Fruit fly (Drosophila melanogaster): ENCODE measurements around the gene scaf6.

Gene scaf6

DNA sequence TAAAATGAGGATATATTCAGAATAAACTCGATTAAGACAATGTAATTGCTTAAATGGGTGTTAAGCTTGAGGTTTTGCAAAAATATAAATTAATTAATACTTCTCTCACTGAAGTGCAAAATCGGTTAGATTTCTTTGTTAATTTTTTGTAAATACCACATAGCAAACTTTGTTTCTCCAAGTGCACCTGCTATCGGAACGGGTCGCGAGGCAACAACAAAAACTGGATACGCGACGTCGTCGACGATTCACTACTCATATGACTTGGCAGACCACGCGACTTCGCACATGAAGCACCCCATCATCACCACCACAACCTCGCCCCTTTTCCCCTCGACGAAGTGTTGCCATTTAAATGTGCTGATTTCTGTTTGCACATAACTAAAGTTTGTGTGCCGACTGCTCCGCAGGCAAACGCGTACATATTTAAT, 35.3 kb downstream of the scaf6 start:
- peak; percentile 15 for TF ChIP-seq CG17801 (GFP tag; optimal IDR thresholded peaks at IDR 0.05; ENCODE audit: partially characterized antibody)

dm6 chr3L:17006250-17006693, 36.1 kb downstream of the scaf6 start:
- no peak for TF ChIP-seq CG17801 (GFP tag; optimal IDR thresholded peaks at IDR 0.05; ENCODE audit: partially characterized antibody)

- TF ChIP-seq CG17801 (GFP tag; optimal IDR thresholded peaks at IDR 0.05; ENCODE audit: partially characterized antibody), result no peak
These were observed 37.0 kb downstream of the scaf6 start for dm6 chr3L:17005415-17005796.

- TF ChIP-seq CG17801 (GFP tag; optimal IDR thresholded peaks at IDR 0.05; ENCODE audit: partially characterized antibody), result no peak
These were observed 37.5 kb downstream of the scaf6 start for dm6 chr3L:17004765-17005414.

DNA sequence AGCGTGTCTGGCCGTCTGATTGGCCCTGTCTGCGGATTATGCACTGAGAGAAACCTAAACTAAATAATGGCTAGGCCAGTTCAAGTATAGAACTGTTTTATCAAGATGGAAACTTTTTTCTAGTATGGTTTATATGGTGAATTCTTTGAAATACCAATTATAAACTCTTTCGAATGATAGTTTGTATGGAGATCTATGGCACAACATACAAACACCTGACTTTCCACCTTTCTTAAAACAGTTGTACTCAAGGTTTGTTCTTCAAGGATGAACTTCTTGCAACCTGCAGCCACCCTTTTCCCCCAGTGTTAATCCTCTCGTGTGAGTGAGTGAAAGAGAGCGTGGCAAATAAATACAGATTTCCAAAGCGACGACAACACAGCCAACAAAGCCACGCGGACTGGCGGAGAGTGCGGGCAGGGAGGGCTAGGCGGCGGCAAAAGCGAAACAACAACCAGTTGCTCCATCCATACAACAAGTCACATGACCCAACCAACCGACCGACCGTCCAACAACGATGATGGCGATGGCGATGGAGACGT, 38.1 kb downstream of the scaf6 start:
- no peak for TF ChIP-seq CG17801 (GFP tag; optimal IDR thresholded peaks at IDR 0.05; ENCODE audit: partially characterized antibody)

- TF ChIP-seq CG17801 (GFP tag; optimal IDR thresholded peaks at IDR 0.05; ENCODE audit: partially characterized antibody), result peak; percentile 29
These were observed 38.9 kb downstream of the scaf6 start for dm6 chr3L:17003251-17004171.

- TF ChIP-seq CG17801 (GFP tag; optimal IDR thresholded peaks at IDR 0.05; ENCODE audit: partially characterized antibody), result no peak
These were observed 40.1 kb downstream of the scaf6 start for dm6 chr3L:17002140-17002849.

DNA sequence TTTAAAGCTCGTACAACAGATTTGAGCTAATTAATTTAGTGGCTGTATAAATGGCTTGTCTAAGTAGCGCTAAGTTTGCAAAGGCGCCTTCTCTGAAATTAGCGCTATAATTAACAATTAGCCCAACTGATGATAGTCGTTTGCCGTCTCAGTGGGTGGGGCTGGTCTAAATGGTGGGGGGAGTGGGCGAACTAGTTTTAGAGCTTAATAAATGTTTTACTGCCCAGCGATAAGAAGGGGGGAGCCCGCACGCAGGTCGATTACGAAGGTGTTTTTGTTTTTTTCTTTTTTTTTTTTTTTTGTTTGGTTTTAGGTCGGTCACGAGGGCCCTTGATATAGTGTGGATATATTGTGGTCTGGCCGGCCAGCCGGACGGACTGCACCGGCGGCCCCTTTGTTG, 41.3 kb downstream of the scaf6 start:
- no peak for TF ChIP-seq CG17801 (GFP tag; optimal IDR thresholded peaks at IDR 0.05; ENCODE audit: partially characterized antibody)

DNA sequence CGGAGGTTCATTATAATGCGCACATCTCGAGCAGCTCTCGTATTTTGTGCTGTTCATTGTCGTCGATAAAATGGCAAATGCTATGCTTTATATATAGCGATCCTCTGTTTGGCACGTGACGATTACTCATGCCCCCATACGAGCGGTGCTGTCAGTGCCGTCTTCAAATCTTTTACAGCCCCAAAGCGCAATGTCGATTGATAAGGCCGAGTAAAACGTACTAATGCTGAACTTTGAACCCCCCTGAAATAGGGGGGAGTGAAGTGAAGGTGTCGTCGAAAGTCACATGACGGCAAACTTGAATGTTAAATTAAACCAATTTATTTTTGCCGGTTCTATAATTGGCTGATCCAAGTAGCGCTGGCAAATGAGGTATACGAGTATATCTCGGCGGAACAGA, 42.1 kb downstream of the scaf6 start:
- peak; percentile 33 for TF ChIP-seq CG17801 (GFP tag; optimal IDR thresholded peaks at IDR 0.05; ENCODE audit: partially characterized antibody)

- TF ChIP-seq CG17801 (GFP tag; optimal IDR thresholded peaks at IDR 0.05; ENCODE audit: partially characterized antibody), result no peak
These were observed 47.6 kb downstream of the scaf6 start for dm6 chr3L:16994805-16995204.

dm6 chr3L:16989169-16989568, 53.2 kb downstream of the scaf6 start:
- no peak for TF ChIP-seq CG17801 (GFP tag; optimal IDR thresholded peaks at IDR 0.05; ENCODE audit: partially characterized antibody)

DNA sequence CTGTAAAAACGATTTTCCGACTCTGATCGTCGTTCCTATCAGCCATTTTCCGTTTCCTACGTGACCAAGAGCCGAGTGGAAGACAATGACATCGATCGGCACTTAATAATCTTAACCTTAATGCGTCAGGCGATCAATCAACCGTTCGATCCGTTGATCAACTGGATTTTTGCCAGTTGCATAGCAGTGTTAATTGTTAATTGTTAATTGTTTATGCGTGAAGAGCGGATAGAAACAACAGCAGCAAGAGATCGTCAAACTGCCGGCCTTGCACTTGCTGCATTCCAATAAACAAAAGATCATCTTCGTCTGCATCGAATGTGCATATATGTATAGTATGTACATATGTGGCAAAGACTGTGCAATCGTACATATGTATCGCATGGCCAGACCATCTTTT, 53.8 kb downstream of the scaf6 start:
- no peak for TF ChIP-seq CG17801 (GFP tag; optimal IDR thresholded peaks at IDR 0.05; ENCODE audit: partially characterized antibody)

- TF ChIP-seq CG17801 (GFP tag; optimal IDR thresholded peaks at IDR 0.05; ENCODE audit: partially characterized antibody), result no peak
These were observed 55.0 kb downstream of the scaf6 start for dm6 chr3L:16987347-16987746.

Data from ovary, adult (tissue).